Fruit fly (Drosophila melanogaster) whole organism, embryonic: ENCODE measurements around the gene CG10576.

ENCODE experiments used
- Bgb ChIP-seq: fragments of 200-800 bp; sonication (Bioruptor generic); IDR thresholded peaks from 2 replicates; pipeline ENCODE4 v1.3.6; 2022; ENCODE audit warnings: missing biosample characterization, missing genetic modification characterization; ENCODE audit not compliant: partially characterized antibody
- CG11085 ChIP-seq: fragments of 200-800 bp; sonication (Bioruptor generic); IDR thresholded peaks from 2 replicates; pipeline ENCODE4 v1.3.6; 2022; ENCODE audit warnings: missing biosample characterization, missing genetic modification characterization
- CG11398 ChIP-seq: fragments of 200-800 bp; sonication (Bioruptor generic); optimal IDR thresholded peaks from 2 replicates; lab custom pipeline; 2016; ENCODE audit warnings: missing biosample characterization, missing genetic modification characterization
- CG12155 ChIP-seq: fragments of 200-800 bp; sonication (Bioruptor generic); optimal IDR thresholded peaks from 3 replicates; lab custom pipeline; 2016; ENCODE audit warnings: missing biosample characterization, missing genetic modification characterization
- CG1233 ChIP-seq: fragments of 200-800 bp; sonication (Bioruptor generic); optimal IDR thresholded peaks from 4 replicates; lab custom pipeline; 2018; ENCODE audit warnings: missing biosample characterization, mild to moderate bottlenecking, missing genetic modification characterization
- CG15073 ChIP-seq: fragments of 200-800 bp; sonication (Bioruptor generic); optimal IDR thresholded peaks from 2 replicates; lab custom pipeline; 2016; ENCODE audit warnings: missing biosample characterization, missing genetic modification characterization
- CG1529 ChIP-seq: fragments of 200-800 bp; sonication (Bioruptor generic); optimal IDR thresholded peaks from 3 replicates; lab custom pipeline; 2018; ENCODE audit warnings: missing biosample characterization, missing genetic modification characterization
- CG15479 ChIP-seq: fragments of 200-800 bp; sonication (Bioruptor generic); optimal IDR thresholded peaks from 3 replicates; lab custom pipeline; 2019; ENCODE audit warnings: missing biosample characterization, mild to moderate bottlenecking, missing genetic modification characterization, moderate library complexity
- CG15601 ChIP-seq: fragments of 200-800 bp; sonication (Bioruptor generic); optimal IDR thresholded peaks from 3 replicates; lab custom pipeline; 2019; ENCODE audit warnings: missing biosample characterization, mild to moderate bottlenecking, missing genetic modification characterization, moderate library complexity
- CG16815 ChIP-seq: fragments of 200-800 bp; sonication (Bioruptor generic); optimal IDR thresholded peaks from 3 replicates; lab custom pipeline; 2017; ENCODE audit warnings: missing biosample characterization, mild to moderate bottlenecking, missing genetic modification characterization
- CG17912 ChIP-seq: fragments of 200-800 bp; sonication (Bioruptor generic); optimal IDR thresholded peaks from 2 replicates; lab custom pipeline; 2018; ENCODE audit warnings: missing biosample characterization, mild to moderate bottlenecking, missing genetic modification characterization
- CG18619 ChIP-seq: fragments of 200-800 bp; sonication (Bioruptor generic); optimal IDR thresholded peaks from 3 replicates; lab custom pipeline; 2017; ENCODE audit warnings: missing biosample characterization, mild to moderate bottlenecking, missing genetic modification characterization
- CG30403 ChIP-seq: fragments of 200-800 bp; sonication (Bioruptor generic); optimal IDR thresholded peaks from 3 replicates; lab custom pipeline; 2016; ENCODE audit warnings: missing biosample characterization, missing genetic modification characterization
- CG31388 ChIP-seq: fragments of 200-800 bp; sonication (Bioruptor generic); optimal IDR thresholded peaks from 2 replicates; lab custom pipeline; 2016; ENCODE audit warnings: missing biosample characterization, missing genetic modification characterization
- CG33557 ChIP-seq: fragments of 200-800 bp; sonication (Bioruptor generic); optimal IDR thresholded peaks from 2 replicates; lab custom pipeline; 2019; ENCODE audit warnings: missing biosample characterization, mild to moderate bottlenecking, missing genetic modification characterization, moderate library complexity
- CG3407 ChIP-seq: fragments of 200-800 bp; sonication (Bioruptor generic); optimal IDR thresholded peaks from 2 replicates; lab custom pipeline; 2018; ENCODE audit warnings: missing biosample characterization, mild to moderate bottlenecking, missing genetic modification characterization
- CG7357 ChIP-seq: fragments of 200-800 bp; sonication (Bioruptor generic); IDR thresholded peaks from 3 replicates; pipeline ENCODE4 v1.3.6; 2022; ENCODE audit warnings: missing biosample characterization, missing genetic modification characterization
- CG7556 ChIP-seq: fragments of 200-800 bp; sonication (Bioruptor generic); optimal IDR thresholded peaks from 2 replicates; lab custom pipeline; 2017; ENCODE audit warnings: missing biosample characterization, mild to moderate bottlenecking, missing genetic modification characterization
- CG7839 ChIP-seq: fragments of 200-800 bp; sonication (Bioruptor generic); optimal IDR thresholded peaks from 3 replicates; lab custom pipeline; 2018; ENCODE audit warnings: missing biosample characterization, mild to moderate bottlenecking, missing genetic modification characterization, moderate library complexity
- D19A ChIP-seq: fragments of 200-800 bp; optimal IDR thresholded peaks from 3 replicates; lab custom pipeline; 2019; ENCODE audit warnings: missing biosample characterization, mild to moderate bottlenecking, missing genetic modification characterization, moderate library complexity
- E2f1 ChIP-seq: fragments of 200-800 bp; sonication (Bioruptor generic); IDR thresholded peaks from 2 replicates; pipeline ENCODE4 v1.3.6; 2022; ENCODE audit warnings: missing biosample characterization, missing genetic modification characterization
- HmgD ChIP-seq: fragments of 200-800 bp; sonication (Bioruptor generic); optimal IDR thresholded peaks from 3 replicates; lab custom pipeline; 2016; ENCODE audit warnings: missing biosample characterization, missing genetic modification characterization
- Hmr ChIP-seq: fragments of 200-800 bp; sonication (Bioruptor generic); optimal IDR thresholded peaks from 3 replicates; lab custom pipeline; 2017; ENCODE audit warnings: mild to moderate bottlenecking, missing biosample characterization, missing genetic modification reagents, missing genetic modification characterization
- Hr51 ChIP-seq, 2 experiments: fragments of 200-800 bp; sonication (Bioruptor generic); optimal IDR thresholded peaks; 2 replicates in 1 of 2; 3 replicates in 1 of 2; lab custom pipeline; 2016 to 2018; ENCODE audit warnings: missing biosample characterization in 2 of 2, missing genetic modification characterization in 2 of 2, mild to moderate bottlenecking in 1 of 2, moderate library complexity in 1 of 2
- MTF-1 ChIP-seq: fragments of 200-800 bp; sonication (Bioruptor generic); optimal IDR thresholded peaks from 2 replicates; lab custom pipeline; 2018; ENCODE audit warnings: missing biosample characterization, mild to moderate bottlenecking, missing genetic modification characterization, borderline replicate concordance
- Mes4 ChIP-seq: fragments of 200-800 bp; sonication (Bioruptor generic); optimal IDR thresholded peaks from 2 replicates; lab custom pipeline; 2016; ENCODE audit warnings: missing biosample characterization, missing genetic modification characterization
- Mrtf ChIP-seq: fragments of 200-800 bp; sonication (Bioruptor generic); IDR thresholded peaks from 3 replicates; pipeline ENCODE4 v1.3.6; 2022; ENCODE audit warnings: missing biosample characterization, missing genetic modification characterization
- Myb ChIP-seq: fragments of 200-800 bp; sonication (Bioruptor generic); optimal IDR thresholded peaks from 2 replicates; lab custom pipeline; 2016; ENCODE audit warnings: missing biosample characterization, missing genetic modification characterization
- Optix ChIP-seq: fragments of 200-800 bp; sonication (Bioruptor generic); IDR thresholded peaks from 3 replicates; pipeline ENCODE4 v1.3.6; 2022; ENCODE audit warnings: missing biosample characterization, missing genetic modification characterization
- Sin3A ChIP-seq: fragments of >200 bp; optimal IDR thresholded peaks from 2 replicates; lab custom pipeline; 2018
- ash1 ChIP-seq: fragments of 200-800 bp; sonication (Bioruptor generic); optimal IDR thresholded peaks from 2 replicates; lab custom pipeline; 2018; ENCODE audit warnings: missing biosample characterization, mild to moderate bottlenecking, missing genetic modification characterization
- bab2 ChIP-seq: fragments of 200-800 bp; sonication (Bioruptor generic); optimal IDR thresholded peaks from 2 replicates; lab custom pipeline; 2016; ENCODE audit warnings: missing biosample characterization, missing genetic modification characterization
- bcd ChIP-seq: fragments of 200-800 bp; sonication (Bioruptor generic); optimal IDR thresholded peaks from 2 replicates; lab custom pipeline; 2017; ENCODE audit warnings: missing biosample characterization, mild to moderate bottlenecking, missing genetic modification characterization
- bigmax ChIP-seq: fragments of 200-800 bp; sonication (Bioruptor generic); optimal IDR thresholded peaks from 2 replicates; lab custom pipeline; 2018; ENCODE audit warnings: missing biosample characterization, mild to moderate bottlenecking, missing genetic modification characterization
- da ChIP-seq: fragments of 200-800 bp; sonication (Bioruptor generic); optimal IDR thresholded peaks from 2 replicates; lab custom pipeline; 2016; ENCODE audit warnings: missing biosample characterization, missing genetic modification characterization
- gcm ChIP-seq: fragments of 200-800 bp; sonication (Bioruptor generic); optimal IDR thresholded peaks from 2 replicates; lab custom pipeline; 2019; ENCODE audit warnings: missing biosample characterization, mild to moderate bottlenecking, missing genetic modification characterization, moderate library complexity
- gro ChIP-seq: fragments of 200-800 bp; sonication (Bioruptor generic); optimal IDR thresholded peaks from 2 replicates; lab custom pipeline; 2016; ENCODE audit warnings: missing biosample characterization, missing genetic modification characterization
- hkb ChIP-seq, 2 experiments: fragments of 200-800 bp in 1 of 2; fragments of >200 bp in 1 of 2; sonication (Bioruptor generic) in 1 of 2; IDR thresholded peaks in 1 of 2; optimal IDR thresholded peaks in 1 of 2; 2 replicates each; pipeline versions ENCODE4 v1.3.6 to Lab custom; 2017 to 2022; ENCODE audit warnings: missing biosample characterization in 1 of 2, missing genetic modification characterization in 1 of 2
- luna ChIP-seq: fragments of 200-800 bp; sonication (Bioruptor generic); optimal IDR thresholded peaks from 2 replicates; lab custom pipeline; 2016; ENCODE audit warnings: missing biosample characterization, missing genetic modification characterization
- maf-S ChIP-seq: fragments of 200-800 bp; sonication (Bioruptor generic); optimal IDR thresholded peaks from 2 replicates; lab custom pipeline; 2016; ENCODE audit warnings: missing biosample characterization, missing genetic modification characterization
- onecut ChIP-seq: fragments of 200-800 bp; sonication (Bioruptor generic); IDR thresholded peaks from 2 replicates; pipeline ENCODE4 v1.3.6; 2022; ENCODE audit warnings: missing biosample characterization, missing genetic modification characterization
- pb ChIP-seq: fragments of 200-800 bp; sonication (Bioruptor generic); optimal IDR thresholded peaks from 3 replicates; lab custom pipeline; 2016; ENCODE audit warnings: missing biosample characterization, missing genetic modification characterization
- peb ChIP-seq: fragments of 200-800 bp; sonication (Bioruptor generic); IDR thresholded peaks from 2 replicates; pipeline ENCODE4 v1.3.6; 2022; ENCODE audit warnings: missing biosample characterization, missing genetic modification characterization
- pita ChIP-seq: fragments of 200-800 bp; sonication (Bioruptor generic); optimal IDR thresholded peaks from 2 replicates; lab custom pipeline; 2017; ENCODE audit warnings: missing biosample characterization, mild to moderate bottlenecking, missing genetic modification characterization
- rib ChIP-seq: fragments of 200-800 bp; sonication (Bioruptor generic); IDR thresholded peaks from 2 replicates; pipeline ENCODE4 v1.3.6; 2022; ENCODE audit warnings: missing biosample characterization, missing genetic modification characterization
- shn ChIP-seq: fragments of 200-800 bp; sonication (Bioruptor generic); optimal IDR thresholded peaks from 3 replicates; lab custom pipeline; 2016; ENCODE audit warnings: missing biosample characterization, missing genetic modification characterization
- stc ChIP-seq: fragments of 200-800 bp; sonication (Bioruptor generic); IDR thresholded peaks from 2 replicates; pipeline ENCODE4 v1.3.6; 2022; ENCODE audit warnings: missing biosample characterization, missing genetic modification characterization
- tgo ChIP-seq: fragments of 200-800 bp; sonication (Bioruptor generic); IDR thresholded peaks from 3 replicates; pipeline ENCODE4 v1.3.6; 2022; ENCODE audit warnings: missing biosample characterization, missing genetic modification characterization
- tin ChIP-seq: fragments of 200-800 bp; sonication (Bioruptor generic); optimal IDR thresholded peaks from 3 replicates; lab custom pipeline; 2016; ENCODE audit warnings: missing biosample characterization, missing genetic modification characterization
- vnd ChIP-seq: fragments of 200-800 bp; sonication (Bioruptor generic); IDR thresholded peaks from 3 replicates; pipeline ENCODE4 v1.3.6; 2022; ENCODE audit warnings: missing biosample characterization, missing genetic modification characterization; ENCODE audit not compliant: partially characterized antibody
- z ChIP-seq: fragments of 200-800 bp; sonication (Bioruptor generic); IDR thresholded peaks from 3 replicates; pipeline ENCODE4 v1.3.6; 2022; ENCODE audit warnings: missing biosample characterization, missing genetic modification characterization
- zen ChIP-seq: fragments of 200-800 bp; sonication (Bioruptor generic); optimal IDR thresholded peaks from 3 replicates; lab custom pipeline; 2018; ENCODE audit warnings: missing biosample characterization, mild to moderate bottlenecking, missing genetic modification characterization, moderate library complexity

Gene CG10576

dm6 chr3L:5793967-5794366, 28.5 kb upstream of the CG10576 start, which contains the start of gene Bre1 (continued):
- TF ChIP-seq CG30403 (GFP tag; lab: Kevin White, UChicago) = no peak
- TF ChIP-seq stc (GFP tag; lab: Robert Waterston, UW) = no peak
- no peak for TF ChIP-seq CG15601 (tag; lab: Kevin White, UChicago)
- no peak for TF ChIP-seq bcd (GFP tag; lab: Kevin White, UChicago)
- TF ChIP-seq shn (GFP tag; lab: Kevin White, UChicago) = no peak
- TF ChIP-seq da (GFP tag; lab: Kevin White, UChicago) = no peak
- TF ChIP-seq MTF-1 (GFP tag; lab: Kevin White, UChicago) = no peak
- no peak for TF ChIP-seq Mrtf (GFP tag; lab: Robert Waterston, UW)
- TF ChIP-seq CG11085 (GFP tag; lab: Robert Waterston, UW) = no peak
- TF ChIP-seq CG11398 (GFP tag; lab: Kevin White, UChicago) = no peak
- peak; percentile 55; the same call in 1 of the 3 replicates for TF ChIP-seq vnd (GFP tag; lab: Robert Waterston, UW)
- peak; percentile 32 for TF ChIP-seq zen
- no peak for TF ChIP-seq pb (GFP tag; lab: Kevin White, UChicago)
- peak; percentile 31 for TF ChIP-seq Myb
- no peak for TF ChIP-seq CG7357
- no peak for TF ChIP-seq CG15479 (GFP tag; lab: Kevin White, UChicago)
- no peak for TF ChIP-seq tgo (GFP tag; lab: Robert Waterston, UW)
- TF ChIP-seq E2f1 = no peak
- TF ChIP-seq peb = no peak
- no peak for TF ChIP-seq pita (GFP tag; lab: Kevin White, UChicago)
- TF ChIP-seq CG31388 (GFP tag; lab: Kevin White, UChicago) = no peak
- no peak for TF ChIP-seq Hr51 (GFP tag; optimal IDR thresholded peaks at IDR 0.05; lab: Kevin White, UChicago)
- TF ChIP-seq bab2 (GFP tag; lab: Kevin White, UChicago) = no peak
- no peak for TF ChIP-seq HmgD (GFP tag; lab: Kevin White, UChicago)
- no peak for TF ChIP-seq Mes4 (GFP tag; lab: Kevin White, UChicago)
- TF ChIP-seq Bgb (GFP tag; lab: Robert Waterston, UW) = peak; percentile 77
- no peak for TF ChIP-seq CG18619 (GFP tag; lab: Kevin White, UChicago)
- TF ChIP-seq gcm = peak; percentile 45
- no peak for TF ChIP-seq CG16815 (GFP tag; lab: Kevin White, UChicago)
- TF ChIP-seq CG7839 = no peak
- TF ChIP-seq CG1529 (GFP tag; lab: Kevin White, UChicago) = no peak
- TF ChIP-seq maf-S = no peak
- TF ChIP-seq CG17912 (GFP tag; lab: Kevin White, UChicago) = no peak
- TF ChIP-seq D19A (tag; lab: Kevin White, UChicago) = no peak
- no peak for TF ChIP-seq CG12155 (GFP tag; lab: Kevin White, UChicago)
- TF ChIP-seq CG1233 (GFP tag; lab: Kevin White, UChicago) = no peak
- peak; percentile 67 for TF ChIP-seq onecut
- peak; percentile 74 for TF ChIP-seq Sin3A (lab: Kevin White, UChicago)
- TF ChIP-seq gro (GFP tag; lab: Kevin White, UChicago) = peak; percentile 39
- TF ChIP-seq Optix (GFP tag; lab: Robert Waterston, UW) = no peak
- no peak for TF ChIP-seq CG15073 (GFP tag; lab: Kevin White, UChicago)
- no peak for TF ChIP-seq Hmr
- no peak for TF ChIP-seq z (GFP tag; lab: Robert Waterston, UW)
- no peak for TF ChIP-seq rib (GFP tag; lab: Robert Waterston, UW)
- no peak for TF ChIP-seq ash1 (GFP tag; lab: Kevin White, UChicago)
- TF ChIP-seq luna (GFP tag; lab: Kevin White, UChicago) = no peak
- no peak for TF ChIP-seq CG7556 (GFP tag; lab: Kevin White, UChicago)
- TF ChIP-seq hkb (optimal IDR thresholded peaks at IDR 0.05; lab: Kevin White, UChicago) = no peak
- TF ChIP-seq hkb (GFP tag; IDR thresholded peaks at IDR 0.05; lab: Robert Waterston, UW) = no peak
- TF ChIP-seq bigmax (GFP tag; lab: Kevin White, UChicago) = no peak
- no peak for TF ChIP-seq CG33557
- TF ChIP-seq CG3407 (GFP tag; lab: Kevin White, UChicago) = no peak
- no peak for TF ChIP-seq tin (GFP tag; lab: Kevin White, UChicago)
